Worm (Caenorhabditis elegans) whole organism, midembryonic: ENCODE measurements around the gene ZK370.6.

ENCODE experiments used
- T22C8.4 ChIP-seq: fragments of 200-800 bp; sonication (Bioruptor generic); IDR thresholded peaks from 2 replicates; pipeline ENCODE4 v1.3.6; 2022; ENCODE audit warnings: missing genetic modification characterization, missing compliant biosample characterization
- klf-2 ChIP-seq: fragments of 200-800 bp; sonication (Bioruptor generic); conservative IDR thresholded peaks from 2 replicates; pipeline ENCODE4 v1.3.6; 2022; ENCODE audit warnings: missing genetic modification reagents, missing genetic modification characterization, missing compliant biosample characterization
- ref-1 ChIP-seq: fragments of 200-800 bp; sonication (Bioruptor generic); conservative IDR thresholded peaks from 2 replicates; pipeline ENCODE4 v1.3.6; 2022; ENCODE audit warnings: missing genetic modification reagents, missing genetic modification characterization, missing compliant biosample characterization

DNA sequence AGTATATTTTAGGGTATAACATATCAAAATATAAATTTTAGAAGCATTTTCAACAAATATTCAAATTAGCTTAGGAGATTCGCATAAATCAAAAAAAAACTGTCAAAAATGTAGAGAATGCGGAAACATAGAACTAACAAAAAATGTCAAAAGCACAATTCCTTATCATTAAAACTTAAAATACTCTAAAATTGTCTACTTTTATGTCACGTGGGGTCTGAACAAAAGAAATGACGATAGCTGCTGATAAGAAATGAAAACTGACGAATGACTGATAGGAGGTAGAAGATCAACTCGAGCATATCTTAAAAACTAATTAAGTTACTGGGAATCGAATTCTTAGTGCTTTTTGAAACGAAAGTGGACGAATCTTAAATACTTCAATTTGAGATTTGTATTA is 10.0 kb downstream of the ZK370.6 start:
- TF ChIP-seq T22C8.4 (GFP tag; lab: Robert Waterston, UW) (no peak), ref-1 (GFP tag; lab: Robert Waterston, UW) (no peak), klf-2 (no peak)
